Fruit fly (Drosophila melanogaster): ENCODE data around the gene CG3857.

The CG3857 gene

DNA sequence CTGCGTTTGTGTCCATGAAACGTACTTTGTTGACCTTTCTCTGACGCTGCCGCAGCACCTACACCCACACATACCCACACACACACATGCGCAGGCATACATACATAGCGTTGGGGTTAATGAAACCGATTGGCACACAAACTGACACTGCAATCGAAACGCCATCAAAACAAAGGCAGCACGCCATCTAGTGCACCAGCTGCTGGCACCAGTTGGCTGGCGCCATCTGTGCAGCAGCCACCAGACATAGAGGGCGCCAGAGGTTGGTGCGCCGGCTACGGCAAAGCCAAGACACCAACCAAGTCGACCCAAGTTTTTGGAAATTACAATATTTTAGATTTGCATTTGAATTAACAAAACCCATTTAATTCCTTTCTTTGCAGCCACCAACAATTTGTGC is 13.1 kb upstream of the CG3857 start (continued):
- TF ChIP-seq CG6683 (GFP tag; optimal IDR thresholded peaks at IDR 0.05) (peak; percentile 19), Mrtf (GFP tag; IDR thresholded peaks at IDR 0.05) (peak; percentile 87), tio (GFP tag; optimal IDR thresholded peaks at IDR 0.05) (no peak), Rfx (GFP tag; IDR thresholded peaks at IDR 0.05) (peak; percentile 93), CG8089 (GFP tag; optimal IDR thresholded peaks at IDR 0.05) (peak; percentile 72), CG14441 (GFP tag; IDR thresholded peaks at IDR 0.05) (peak; percentile 73), ewg (GFP tag; optimal IDR thresholded peaks at IDR 0.05) (peak; percentile 55), Dip2 (GFP tag; IDR thresholded peaks at IDR 0.05) (peak; percentile 100), ken (GFP tag; IDR thresholded peaks at IDR 0.05) (peak; percentile 86), Adf1 (GFP tag; IDR thresholded peaks at IDR 0.05) (0 out of 2 replicates have a peak, but pooled peaks have one; percentile 30), CG1602 (GFP tag; optimal IDR thresholded peaks at IDR 0.05) (peak; percentile 50), CG11723 (GFP tag; optimal IDR thresholded peaks at IDR 0.05) (no peak), trh (GFP tag; optimal IDR thresholded peaks at IDR 0.05) (no peak), zfh2 (GFP tag; optimal IDR thresholded peaks at IDR 0.05) (peak; percentile 53), repo (GFP tag; optimal IDR thresholded peaks at IDR 0.05) (peak; percentile 43), mirr (GFP tag; optimal IDR thresholded peaks at IDR 0.05) (peak; percentile 27), CG10321 (GFP tag; IDR thresholded peaks at IDR 0.05) (no peak), Ets65A (GFP tag) (peak; percentile 97), btn (GFP tag; optimal IDR thresholded peaks at IDR 0.05) (no peak), CG8924 (tag; optimal IDR thresholded peaks at IDR 0.05) (no peak), CrebB (tag; optimal IDR thresholded peaks at IDR 0.05) (no peak), gce (GFP tag; IDR thresholded peaks at IDR 0.05) (0 out of 3 replicates have a peak, but pooled peaks have one; percentile 39), gsb-n (tag; optimal IDR thresholded peaks at IDR 0.05) (no peak), CkIIα-i1 (GFP tag; IDR thresholded peaks at IDR 0.05) (no peak), sima (GFP tag; optimal IDR thresholded peaks at IDR 0.05) (no peak), sug (tag; optimal IDR thresholded peaks at IDR 0.05) (peak; percentile 63), NC2α (GFP tag; optimal IDR thresholded peaks at IDR 0.05) (peak; percentile 33), B-H1 (GFP tag; IDR thresholded peaks at IDR 0.05) (no peak), MTF-1 (GFP tag; optimal IDR thresholded peaks at IDR 0.05; ENCODE audit: borderline replicate concordance) (peak; percentile 43), Max (GFP tag; optimal IDR thresholded peaks at IDR 0.05) (no peak), CG15269 (tag; optimal IDR thresholded peaks at IDR 0.05) (no peak), ttk (GFP tag; IDR thresholded peaks at IDR 0.05) (peak; percentile 71), NC2β (GFP tag; optimal IDR thresholded peaks at IDR 0.05) (peak; percentile 58), tgo (GFP tag; IDR thresholded peaks at IDR 0.05) (peak; percentile 68), abd-A (tag; optimal IDR thresholded peaks at IDR 0.05) (peak; percentile 28), CG2129 (GFP tag; IDR thresholded peaks at IDR 0.05; ENCODE audit: partially characterized antibody) (no peak), rib (GFP tag; IDR thresholded peaks at IDR 0.05) (peak; percentile 62), Bgb (GFP tag; IDR thresholded peaks at IDR 0.05; ENCODE audit: partially characterized antibody) (peak; percentile 70), CG13287 (GFP tag; IDR thresholded peaks at IDR 0.05; ENCODE audit: partially characterized antibody) (peak; percentile 59; the same call in 1 of the 2 replicates), Rx (GFP tag; IDR thresholded peaks at IDR 0.05) (peak; percentile 58; the same call in 1 of the 2 replicates), CG2678 (tag; optimal IDR thresholded peaks at IDR 0.05) (peak; percentile 21), CG30403 (GFP tag; optimal IDR thresholded peaks at IDR 0.05) (peak; percentile 76), CG13624 (GFP tag; optimal IDR thresholded peaks at IDR 0.05) (peak; percentile 65), Atf6 (GFP tag; IDR thresholded peaks at IDR 0.05) (no peak), CG12744 (GFP tag; optimal IDR thresholded peaks at IDR 0.05) (peak; percentile 15), CG7963 (GFP tag; IDR thresholded peaks at IDR 0.05; ENCODE audit: partially characterized antibody) (no peak), h (optimal IDR thresholded peaks at IDR 0.05) (no peak), CG13775 (GFP tag; optimal IDR thresholded peaks at IDR 0.05) (peak; percentile 6), Jarid2 (GFP tag; optimal IDR thresholded peaks at IDR 0.05) (peak; percentile 47), Antp (GFP tag; optimal IDR thresholded peaks at IDR 0.05) (peak; percentile 87), Tbp (GFP tag; optimal IDR thresholded peaks at IDR 0.05) (no peak), CG12104 (GFP tag; optimal IDR thresholded peaks at IDR 0.05) (no peak)

Measured in whole organism, embryonic.